Worm (Caenorhabditis elegans) whole organism, L4 larva: ENCODE measurements around the gene W06A7.2.
"Not testable (repeated sequence)": the region's sequence is repeated elsewhere in the genome, so short reads cannot be mapped to it uniquely, and the experiment has no call there.

Source experiments
- D1046.2 ChIP-seq: fragments of 200-800 bp; sonication (Bioruptor generic); IDR thresholded peaks from 2 replicates; pipeline ENCODE4 v1.3.6; 2022; ENCODE audit warnings: missing genetic modification characterization, missing compliant biosample characterization
- F49E8.2 ChIP-seq: sonication (generic microtip); optimal IDR thresholded peaks from 2 replicates; lab custom pipeline; 2016; ENCODE audit warnings: missing compliant biosample characterization, mild to moderate bottlenecking, missing genetic modification characterization, borderline replicate concordance
- Y105C5A.15 ChIP-seq: fragments of 200-800 bp; sonication (Bioruptor generic); IDR thresholded peaks from 2 replicates; pipeline ENCODE4 v1.3.6; 2022; ENCODE audit warnings: missing genetic modification characterization, missing compliant biosample characterization
- Y5F2A.4 ChIP-seq: fragments of 200-800 bp; sonication (Bioruptor generic); optimal IDR thresholded peaks from 2 replicates; lab custom pipeline; 2018; ENCODE audit warnings: mild to moderate bottlenecking, missing genetic modification characterization, missing compliant biosample characterization
- aha-1 ChIP-seq: fragments of 150-350 bp; peaks from one replicate; lab custom pipeline; 2014; ENCODE audit warnings: missing biosample characterization, missing genetic modification characterization
- ama-1 ChIP-seq: fragments of 150-350 bp; optimal IDR thresholded peaks from 2 replicates; lab custom pipeline; 2014; ENCODE audit warnings: inconsistent platforms, mixed read lengths
- cey-2 ChIP-seq: sonication (generic microtip); optimal IDR thresholded peaks from 3 replicates; lab custom pipeline; 2017; ENCODE audit warnings: missing genetic modification characterization, mild to moderate bottlenecking, missing compliant biosample characterization, antibody characterized with exemption, borderline replicate concordance; ENCODE audit not compliant: insufficient read depth
- daf-16 ChIP-seq, 3 experiments: sonication (generic microtip); optimal IDR thresholded peaks; 2 replicates each; lab custom pipeline; 2016 to 2017; ENCODE audit warnings: missing genetic modification characterization in 3 of 3, missing genetic modification reagents in 3 of 3, mild to moderate bottlenecking in 2 of 3, missing compliant biosample characterization in 2 of 3, missing biosample characterization in 1 of 3, moderate library complexity in 1 of 3
- daf-19 ChIP-seq: fragments of 200-800 bp; sonication (Bioruptor generic); conservative IDR thresholded peaks from 2 replicates; pipeline ENCODE4 v1.3.6; 2022; ENCODE audit warnings: missing genetic modification characterization, missing compliant biosample characterization
- dmd-6 ChIP-seq: fragments of 200-800 bp; sonication (Bioruptor generic); IDR thresholded peaks from 2 replicates; pipeline ENCODE4 v1.3.6; 2022; ENCODE audit warnings: missing genetic modification reagents, missing genetic modification characterization, missing compliant biosample characterization
- duxl-1 ChIP-seq: sonication (generic microtip); optimal IDR thresholded peaks from 2 replicates; lab custom pipeline; 2016; ENCODE audit warnings: mild to moderate bottlenecking, missing genetic modification characterization, moderate library complexity, missing compliant biosample characterization; ENCODE audit not compliant: poor library complexity
- egl-43 ChIP-seq: fragments of 200-800 bp; sonication (Bioruptor generic); IDR thresholded peaks from 2 replicates; pipeline ENCODE4 v1.3.6; 2022; ENCODE audit warnings: missing genetic modification reagents, missing genetic modification characterization, missing compliant biosample characterization
- gei-8 ChIP-seq: fragments of 200-800 bp; sonication (Bioruptor generic); optimal IDR thresholded peaks from 2 replicates; lab custom pipeline; 2018; ENCODE audit warnings: mild to moderate bottlenecking, missing genetic modification characterization, missing compliant biosample characterization
- hlh-30 ChIP-seq: sonication (generic microtip); optimal IDR thresholded peaks from 2 replicates; lab custom pipeline; 2017; ENCODE audit warnings: antibody characterized with exemption, mild to moderate bottlenecking, missing genetic modification characterization, missing compliant biosample characterization; ENCODE audit not compliant: insufficient read depth
- hmg-1.1 ChIP-seq: fragments of 200-800 bp; sonication (Bioruptor generic); IDR thresholded peaks from 2 replicates; pipeline ENCODE4 v1.3.6; 2022; ENCODE audit warnings: missing genetic modification reagents, missing genetic modification characterization, missing compliant biosample characterization
- jun-1 ChIP-seq: fragments of 150-350 bp; optimal IDR thresholded peaks from 2 replicates; lab custom pipeline; 2014; ENCODE audit warnings: missing biosample characterization, missing genetic modification reagents, missing genetic modification characterization
- lim-7 ChIP-seq: fragments of 200-800 bp; sonication (Bioruptor generic); IDR thresholded peaks from 2 replicates; pipeline ENCODE4 v1.3.6; 2022; ENCODE audit warnings: missing genetic modification characterization, missing compliant biosample characterization
- lin-29 ChIP-seq: fragments of 200-800 bp; sonication (Bioruptor generic); IDR thresholded peaks from 2 replicates; pipeline ENCODE4 v1.3.6; 2022; ENCODE audit warnings: missing genetic modification reagents, missing genetic modification characterization, missing compliant biosample characterization
- lin-38 ChIP-seq: fragments of 200-800 bp; sonication (Bioruptor generic); IDR thresholded peaks from 2 replicates; pipeline ENCODE4 v1.3.6; 2022; ENCODE audit warnings: missing genetic modification reagents, missing genetic modification characterization, missing compliant biosample characterization
- lsy-2 ChIP-seq, 2 experiments: fragments of 150-350 bp in 1 of 2; sonication (generic microtip) in 1 of 2; optimal IDR thresholded peaks; 2 replicates each; lab custom pipeline; 2014 to 2017; ENCODE audit warnings: missing biosample characterization in 2 of 2, missing genetic modification characterization in 2 of 2
- mdl-1 ChIP-seq, 2 experiments: fragments of 150-350 bp in 1 of 2; sonication (generic microtip) in 1 of 2; optimal IDR thresholded peaks; 2 replicates each; lab custom pipeline; 2014 to 2017; ENCODE audit warnings: missing biosample characterization in 2 of 2, missing genetic modification characterization in 2 of 2
- mxl-2 ChIP-seq: fragments of 200-800 bp; sonication (Bioruptor generic); conservative IDR thresholded peaks from 2 replicates; pipeline ENCODE4 v1.3.6; 2022; ENCODE audit warnings: missing genetic modification reagents, missing genetic modification characterization, missing compliant biosample characterization
- mxl-3 ChIP-seq: fragments of 200-800 bp; sonication (Bioruptor generic); optimal IDR thresholded peaks from 2 replicates; lab custom pipeline; 2018; ENCODE audit warnings: mild to moderate bottlenecking, missing genetic modification characterization, missing compliant biosample characterization
- nhr-102 ChIP-seq: sonication (generic microtip); optimal IDR thresholded peaks from 2 replicates; lab custom pipeline; 2016; ENCODE audit warnings: mild to moderate bottlenecking, missing genetic modification characterization, moderate library complexity, missing compliant biosample characterization
- nhr-25 ChIP-seq: sonication (generic microtip); optimal IDR thresholded peaks from 2 replicates; lab custom pipeline; 2017; ENCODE audit warnings: missing genetic modification characterization, mild to moderate bottlenecking, missing compliant biosample characterization, antibody characterized with exemption, moderate library complexity, borderline replicate concordance; ENCODE audit not compliant: insufficient read depth
- nhr-28 ChIP-seq: fragments of 150-350 bp; optimal IDR thresholded peaks from 2 replicates; lab custom pipeline; 2014; ENCODE audit warnings: missing biosample characterization, missing genetic modification characterization
- nhr-41 ChIP-seq: fragments of 200-800 bp; sonication (Bioruptor generic); IDR thresholded peaks from 2 replicates; pipeline ENCODE4 v1.3.6; 2022; ENCODE audit warnings: missing genetic modification reagents, missing genetic modification characterization, missing compliant biosample characterization
- nhr-6 ChIP-seq: fragments of 150-350 bp; optimal IDR thresholded peaks from 2 replicates; lab custom pipeline; 2014; ENCODE audit warnings: missing biosample characterization, missing genetic modification characterization
- nhr-77 ChIP-seq: fragments of 150-350 bp; optimal IDR thresholded peaks from 2 replicates; lab custom pipeline; 2014; ENCODE audit warnings: missing biosample characterization, missing genetic modification characterization
- php-3 ChIP-seq: fragments of 200-800 bp; sonication (Bioruptor generic); IDR thresholded peaks from 2 replicates; pipeline ENCODE4 v1.3.6; 2022; ENCODE audit warnings: missing genetic modification reagents, missing genetic modification characterization, missing compliant biosample characterization
- spr-1 ChIP-seq: sonication (generic microtip); optimal IDR thresholded peaks from 2 replicates; lab custom pipeline; 2016; ENCODE audit warnings: mild to moderate bottlenecking, missing genetic modification characterization, missing compliant biosample characterization
- unc-62 ChIP-seq, 3 experiments: fragments of 150-350 bp in 1 of 3; sonication (generic microtip); optimal IDR thresholded peaks in 2 of 3; peaks in 1 of 3; 1 replicate in 1 of 3; 2 replicates in 2 of 3; lab custom pipeline; 2014 to 2017; ENCODE audit warnings: missing biosample characterization in 3 of 3, missing genetic modification characterization in 3 of 3, missing genetic modification reagents in 3 of 3, missing genotype in 1 of 3
- zfp-3 ChIP-seq: fragments of 200-800 bp; sonication (Bioruptor generic); conservative IDR thresholded peaks from 2 replicates; pipeline ENCODE4 v1.3.6; 2022; ENCODE audit warnings: missing genetic modification reagents, missing genetic modification characterization, missing compliant biosample characterization

The W06A7.2 gene

DNA sequence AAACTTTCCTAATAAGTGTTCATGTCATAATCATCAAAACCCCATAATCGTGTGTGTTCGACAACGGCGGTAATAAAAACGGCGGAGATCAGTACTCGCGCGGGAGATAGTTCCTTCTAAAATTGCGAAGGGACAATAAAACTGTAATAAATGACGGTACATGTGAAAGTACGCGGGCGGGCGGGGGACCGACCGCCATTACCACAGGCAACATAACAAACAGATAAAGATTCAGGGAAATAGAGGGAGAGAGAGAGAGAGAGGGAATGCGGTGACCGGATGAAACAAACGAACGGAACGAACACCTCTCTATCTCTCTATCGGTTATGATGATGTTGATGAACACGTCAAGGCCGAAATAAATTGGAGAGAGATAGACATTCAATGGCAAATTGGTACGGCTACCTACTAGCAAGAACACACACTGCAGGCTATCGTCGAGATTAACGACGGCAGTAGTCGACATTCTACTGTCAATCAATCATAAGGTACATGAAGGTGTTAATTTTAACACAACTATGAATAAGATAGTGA, 15.4 kb upstream of the W06A7.2 start:
- TF ChIP-seq unc-62 (GFP tag; optimal IDR thresholded peaks at IDR 0.05 in 1 of 2; lab: Kevin White, UChicago) = peak in 1 of 2 experiments; percentile 98
- no peak for TF ChIP-seq unc-62 (tag; optimal IDR thresholded peaks at IDR 0.05; lab: Kevin White, UChicago)
- TF ChIP-seq nhr-25 (tag; lab: Kevin White, UChicago) = peak; percentile 46
- no peak for TF ChIP-seq nhr-77
- TF ChIP-seq ama-1 = no peak
- TF ChIP-seq daf-19 = no peak
- no peak for TF ChIP-seq lin-29 (GFP tag; lab: Robert Waterston, UW)
- TF ChIP-seq aha-1 (tag; lab: Kevin White, UChicago) = peak; percentile 60
- TF ChIP-seq jun-1 = no peak
- TF ChIP-seq Y5F2A.4 = no peak
- no peak for TF ChIP-seq F49E8.2 (tag; lab: Kevin White, UChicago)

DNA sequence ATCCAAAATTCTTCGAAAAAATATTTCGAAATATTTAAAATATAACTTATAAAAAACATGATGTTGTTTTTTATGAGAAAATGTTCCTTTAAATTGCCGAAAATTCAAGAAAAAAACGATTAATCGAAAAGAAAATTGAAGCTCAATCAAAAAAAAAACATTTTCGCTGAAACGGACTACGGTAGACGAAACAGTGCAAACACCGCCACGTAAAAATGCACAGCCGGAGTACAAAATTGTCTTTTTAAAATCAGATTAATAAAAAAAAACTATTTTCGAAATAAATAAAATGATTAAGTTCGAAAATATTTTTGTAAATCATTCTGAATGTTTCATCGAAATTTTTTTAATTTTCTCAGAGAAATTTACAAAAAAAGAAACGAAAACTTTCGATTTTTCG, 8.1 kb upstream of the W06A7.2 start:
- TF ChIP-seq nhr-6 (tag; lab: Kevin White, UChicago) = no peak
- TF ChIP-seq lsy-2 (tag; optimal IDR thresholded peaks at IDR 0.05; lab: Kevin White, UChicago) = peak in 1 of 2 experiments; percentile 61
- TF ChIP-seq, all 104 proteins: peak for 1

DNA sequence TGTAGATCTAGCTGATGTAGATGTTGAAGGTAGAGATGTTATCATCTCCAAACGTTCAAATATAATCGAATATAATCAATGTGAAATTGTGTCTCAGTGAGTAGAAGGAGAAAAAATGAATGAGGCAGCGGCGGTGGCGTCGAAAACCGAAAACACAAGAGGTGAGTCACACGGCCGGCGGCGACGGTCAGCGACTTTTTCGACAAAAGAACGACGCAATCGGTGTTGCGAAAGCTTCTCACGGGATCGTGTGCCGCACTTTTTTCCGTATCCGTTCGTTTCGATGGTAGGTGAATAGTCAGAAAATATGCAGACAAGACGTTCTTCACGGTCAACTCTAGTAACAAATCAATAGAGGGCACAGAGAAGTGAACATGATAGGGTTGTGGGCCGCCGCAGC, 6.2 kb upstream of the W06A7.2 start, which contains the start of gene rin-1:
TSS of gene rin-1 (minus strand) at position 101 of the 400 bp plus-strand sequence.
- TF ChIP-seq hlh-30 (tag; lab: Kevin White, UChicago) (peak; percentile 44), egl-43 (GFP tag; lab: Robert Waterston, UW) (no peak)
- TF ChIP-seq, all 104 proteins: peak for 1

DNA sequence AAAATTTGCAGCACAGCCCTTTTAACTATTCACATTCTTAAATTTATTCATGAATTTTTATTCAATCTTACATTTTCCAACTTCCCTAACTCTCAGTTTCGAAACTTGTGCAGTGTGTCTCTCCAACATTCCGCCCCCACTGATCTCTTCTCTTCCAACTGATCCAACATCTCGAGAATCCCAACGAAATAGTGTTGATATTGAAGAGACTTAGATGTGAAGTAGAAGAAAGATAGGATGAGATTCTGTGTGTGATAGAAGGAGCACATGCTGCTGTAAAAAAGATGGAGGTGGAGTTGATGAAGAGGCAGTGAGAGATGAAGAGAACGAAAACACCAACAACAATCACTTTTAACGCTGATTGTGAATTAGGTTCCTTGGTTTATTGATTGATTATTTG, 1.3 kb upstream of the W06A7.2 start:
- TF ChIP-seq cey-2 (tag; lab: Kevin White, UChicago) (no peak), daf-16 (GFP tag; optimal IDR thresholded peaks at IDR 0.05; lab: Kevin White, UChicago) (peak in 1 of 2 experiments; percentile 18), daf-16 (tag; optimal IDR thresholded peaks at IDR 0.05; lab: Kevin White, UChicago) (no peak), lim-7 (GFP tag; lab: Robert Waterston, UW) (no peak), D1046.2 (GFP tag; lab: Robert Waterston, UW) (no peak), ama-1 (no peak), mxl-3 (GFP tag; lab: Kevin White, UChicago) (peak; percentile 22), hmg-1.1 (GFP tag; lab: Robert Waterston, UW) (no peak), nhr-28 (tag; lab: Kevin White, UChicago) (peak; percentile 1), nhr-41 (GFP tag; lab: Robert Waterston, UW) (no peak)

DNA sequence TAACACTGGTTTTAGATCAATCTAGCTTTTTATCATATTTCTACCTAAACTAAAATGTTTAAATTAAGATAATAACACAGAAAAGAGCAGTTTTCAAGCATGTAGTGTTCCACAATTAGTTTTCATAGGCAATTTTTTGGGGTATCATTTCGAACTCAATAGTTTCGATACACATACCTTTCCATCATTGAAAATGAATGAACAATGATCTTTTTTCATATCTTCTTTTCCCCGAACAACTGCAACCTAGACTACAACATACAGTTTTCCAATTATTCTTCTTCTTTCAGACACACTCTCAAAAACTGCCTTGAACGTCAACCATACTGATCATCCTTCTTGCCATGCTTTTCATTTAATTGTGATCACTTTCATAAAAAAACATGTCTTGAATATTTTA, 2.5 kb downstream of the W06A7.2 start, which contains the start of gene W06A7.4:
TSS of gene W06A7.4 (plus strand) at position 301 of the 400 bp plus-strand sequence.
- TF ChIP-seq mdl-1 (tag; optimal IDR thresholded peaks at IDR 0.05; lab: Kevin White, UChicago) (no peak), nhr-28 (tag; lab: Kevin White, UChicago) (peak; percentile 30)
- TF ChIP-seq, all 104 proteins: peak for 1

DNA sequence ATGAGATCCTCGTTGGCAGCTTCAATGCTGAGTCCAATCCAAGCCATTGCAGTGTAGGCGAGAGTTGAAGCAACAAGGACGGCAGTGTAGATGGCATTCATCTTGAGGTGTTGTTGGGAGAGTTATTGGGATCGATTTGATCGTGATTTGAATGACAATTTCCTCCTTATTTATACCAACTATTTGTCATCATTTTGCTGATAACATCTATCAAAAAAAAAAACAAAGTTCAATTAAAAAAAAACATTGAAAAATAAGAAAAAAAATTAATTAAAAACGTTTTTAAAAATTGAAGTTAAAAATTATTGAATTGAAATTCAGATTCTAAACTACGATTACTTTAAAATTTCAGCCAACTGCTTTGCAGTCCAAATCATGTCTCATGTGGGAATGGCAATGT, 5.3 kb downstream of the W06A7.2 start, which contains the start of gene nspa-8:
TSS of gene nspa-8 (minus strand) at position 101 of the 400 bp plus-strand sequence.
- TF ChIP-seq dmd-6, hmg-1.1, lim-7 (GFP tag; lab: Robert Waterston, UW): not testable (repeated sequence)

DNA sequence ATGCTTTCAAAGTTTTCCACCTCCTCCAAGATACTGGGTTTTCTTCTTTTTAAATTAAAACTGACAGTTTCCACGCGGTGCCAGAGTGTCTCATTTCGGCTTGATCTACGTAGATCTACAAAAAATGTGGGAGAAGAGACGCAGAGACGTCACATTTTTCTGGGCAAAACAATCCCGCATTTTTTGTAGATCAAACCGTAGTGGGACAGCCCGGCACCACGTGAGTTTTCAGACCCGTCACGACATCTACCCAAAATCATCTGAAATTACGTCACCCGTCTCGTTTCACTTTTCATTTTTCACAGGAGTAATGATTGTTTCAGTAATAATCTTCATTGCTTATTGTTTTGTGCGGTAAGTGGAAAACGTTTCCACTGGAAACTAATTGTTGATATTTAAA, 6.8 kb downstream of the W06A7.2 start:
- TF ChIP-seq Y105C5A.15 (GFP tag; lab: Robert Waterston, UW) = 0 out of 2 replicates have a peak, but pooled peaks have one; percentile 26
- no peak for TF ChIP-seq php-3 (GFP tag; lab: Robert Waterston, UW)
- TF ChIP-seq nhr-25 (tag; lab: Kevin White, UChicago) = no peak
- TF ChIP-seq duxl-1 (tag; lab: Kevin White, UChicago) = peak; percentile 21
- TF ChIP-seq lin-38 (GFP tag; lab: Robert Waterston, UW) = 0 out of 2 replicates have a peak, but pooled peaks have one; percentile 24
- 0 out of 2 replicates have a peak, but pooled peaks have one; percentile 9 for TF ChIP-seq lim-7 (GFP tag; lab: Robert Waterston, UW)
- 0 out of 2 replicates have a peak, but pooled peaks have one; percentile 16 for TF ChIP-seq mxl-2
- TF ChIP-seq aha-1 (tag; lab: Kevin White, UChicago) = peak; percentile 42
- peak; percentile 77; the same call in 1 of the 2 replicates for TF ChIP-seq zfp-3
- peak; percentile 23; the same call in 1 of the 2 replicates for TF ChIP-seq hmg-1.1 (GFP tag; lab: Robert Waterston, UW)
- TF ChIP-seq spr-1 (tag; lab: Kevin White, UChicago) = peak; percentile 1
- no peak for TF ChIP-seq gei-8 (GFP tag; lab: Kevin White, UChicago)
- peak; percentile 53 for TF ChIP-seq nhr-102 (tag; lab: Kevin White, UChicago)
